Worm (Caenorhabditis elegans) whole organism, young adult: Measurements from ENCODE around the gene cnt-2.
A peak's percentile ranks its signal among the peaks of the same experiment; 100 is the strongest.

Experiments
- B0035.1 ChIP-seq: sonication (generic microtip); optimal IDR thresholded peaks from 2 replicates; lab custom pipeline; 2016; ENCODE audit warnings: missing genetic modification characterization, mild to moderate bottlenecking, missing compliant biosample characterization, missing genotype, missing genetic modification reagents
- F10E7.11 ChIP-seq: sonication (generic microtip); optimal IDR thresholded peaks from 2 replicates; lab custom pipeline; 2017; ENCODE audit warnings: mild to moderate bottlenecking, missing genetic modification characterization, moderate library complexity, missing compliant biosample characterization
- F49E8.2 ChIP-seq: sonication (generic microtip); optimal IDR thresholded peaks from 3 replicates; lab custom pipeline; 2017; ENCODE audit warnings: missing genetic modification characterization, mild to moderate bottlenecking, missing compliant biosample characterization, antibody characterized with exemption, moderate library complexity; ENCODE audit not compliant: insufficient read depth
- F57A8.1 ChIP-seq: fragments of 200-800 bp; sonication (Bioruptor generic); optimal IDR thresholded peaks from 2 replicates; lab custom pipeline; 2018; ENCODE audit warnings: mild to moderate bottlenecking, missing genetic modification characterization, moderate library complexity, missing compliant biosample characterization
- Y53F4B.3 ChIP-seq: fragments of 200-800 bp; sonication (Bioruptor generic); IDR thresholded peaks from 2 replicates; pipeline ENCODE4 v1.3.6; 2022; ENCODE audit warnings: missing genetic modification reagents, missing genetic modification characterization, missing compliant biosample characterization
- ama-1 ChIP-seq, 3 experiments: fragments of 150-350 bp in 1 of 3; sonication (generic microtip) in 2 of 3; optimal IDR thresholded peaks; 2 replicates each; lab custom pipeline; 2014 to 2018; ENCODE audit warnings: missing biosample characterization in 2 of 3, missing genetic modification characterization in 2 of 3, missing genetic modification reagents in 2 of 3
- aptf-2 ChIP-seq: fragments of 200-800 bp; sonication (Bioruptor generic); conservative IDR thresholded peaks from 2 replicates; pipeline ENCODE4 v1.3.6; 2022; ENCODE audit warnings: missing genetic modification reagents, missing genetic modification characterization, missing compliant biosample characterization
- bed-2 ChIP-seq: fragments of 200-800 bp; sonication (Bioruptor generic); IDR thresholded peaks from 2 replicates; pipeline ENCODE4 v1.3.6; 2022; ENCODE audit warnings: missing genetic modification reagents, missing genetic modification characterization, missing compliant biosample characterization
- ceh-100 ChIP-seq: fragments of 200-800 bp; sonication (Bioruptor generic); IDR thresholded peaks from 2 replicates; pipeline ENCODE4 v1.3.6; 2022; ENCODE audit warnings: missing genetic modification reagents, missing genetic modification characterization, missing compliant biosample characterization
- ceh-27 ChIP-seq: fragments of 200-800 bp; sonication (Bioruptor generic); optimal IDR thresholded peaks from 2 replicates; lab custom pipeline; 2018; ENCODE audit warnings: mild to moderate bottlenecking, missing genetic modification characterization, moderate library complexity, missing compliant biosample characterization
- efl-1 ChIP-seq: fragments of 150-350 bp; optimal IDR thresholded peaks from 2 replicates; lab custom pipeline; 2014; ENCODE audit warnings: missing biosample characterization, missing genetic modification reagents, missing genetic modification characterization
- hlh-12 ChIP-seq: sonication (generic microtip); optimal IDR thresholded peaks from 2 replicates; lab custom pipeline; 2016; ENCODE audit warnings: missing genetic modification characterization, missing compliant biosample characterization
- hlh-26 ChIP-seq: fragments of 200-800 bp; sonication (Bioruptor generic); conservative IDR thresholded peaks from 2 replicates; pipeline ENCODE4 v1.3.6; 2022; ENCODE audit warnings: missing genetic modification reagents, missing genetic modification characterization, missing compliant biosample characterization
- hmg-1.2 ChIP-seq: fragments of 200-800 bp; sonication (Bioruptor generic); IDR thresholded peaks from 2 replicates; pipeline ENCODE4 v1.3.6; 2022; ENCODE audit warnings: missing genetic modification reagents, missing genetic modification characterization, missing compliant biosample characterization
- hsf-1 ChIP-seq: fragments of 200-800 bp; sonication (Bioruptor generic); IDR thresholded peaks from 2 replicates; pipeline ENCODE4 v1.3.6; 2022; ENCODE audit warnings: missing genetic modification reagents, missing genetic modification characterization, missing compliant biosample characterization
- lag-1 ChIP-seq: fragments of 200-800 bp; sonication (Bioruptor generic); IDR thresholded peaks from 2 replicates; pipeline ENCODE4 v1.3.6; 2022; ENCODE audit warnings: missing genetic modification reagents, missing genetic modification characterization, missing compliant biosample characterization
- let-607 ChIP-seq, 2 experiments: fragments of 200-800 bp in 1 of 2; sonication (Bioruptor generic) in 1 of 2; sonication (generic microtip) in 1 of 2; optimal IDR thresholded peaks; 2 replicates each; lab custom pipeline; 2016 to 2018; ENCODE audit warnings: mild to moderate bottlenecking in 2 of 2, missing compliant biosample characterization in 2 of 2, missing genetic modification characterization in 2 of 2, moderate library complexity in 2 of 2, missing genotype in 1 of 2
- lin-35 ChIP-seq, 3 experiments: fragments of 150-350 bp in 2 of 3; sonication (generic microtip) in 1 of 3; optimal IDR thresholded peaks; 2 replicates each; lab custom pipeline; 2014 to 2018; ENCODE audit warnings: missing biosample characterization in 3 of 3, missing genetic modification characterization in 3 of 3, missing genetic modification reagents in 3 of 3
- madf-3 ChIP-seq: fragments of 200-800 bp; sonication (Bioruptor generic); IDR thresholded peaks from 2 replicates; pipeline ENCODE4 v1.3.6; 2022; ENCODE audit warnings: missing genetic modification reagents, missing genetic modification characterization, missing compliant biosample characterization
- nfya-2 ChIP-seq: fragments of 200-800 bp; sonication (Bioruptor generic); IDR thresholded peaks from 2 replicates; pipeline ENCODE4 v1.3.6; 2022; ENCODE audit warnings: missing genetic modification reagents, missing genetic modification characterization, missing compliant biosample characterization
- nfyb-1 ChIP-seq: fragments of 200-800 bp; sonication (Bioruptor generic); IDR thresholded peaks from 2 replicates; pipeline ENCODE4 v1.3.6; 2022; ENCODE audit warnings: missing genetic modification reagents, missing genetic modification characterization, missing compliant biosample characterization
- nhr-120 ChIP-seq: fragments of 200-800 bp; sonication (Bioruptor generic); IDR thresholded peaks from 2 replicates; pipeline ENCODE4 v1.3.6; 2022; ENCODE audit warnings: missing genetic modification characterization, missing compliant biosample characterization
- nhr-90 ChIP-seq: sonication (generic microtip); optimal IDR thresholded peaks from 2 replicates; lab custom pipeline; 2016; ENCODE audit warnings: missing genotype, mild to moderate bottlenecking, missing genetic modification characterization, missing compliant biosample characterization
- pbrm-1 ChIP-seq: fragments of 200-800 bp; sonication (Bioruptor generic); IDR thresholded peaks from 2 replicates; pipeline ENCODE4 v1.3.6; 2022; ENCODE audit warnings: missing genetic modification reagents, missing genetic modification characterization, missing compliant biosample characterization
- sea-2 ChIP-seq: fragments of 200-800 bp; sonication (Bioruptor generic); IDR thresholded peaks from 2 replicates; pipeline ENCODE4 v1.3.6; 2022; ENCODE audit warnings: missing genetic modification characterization, missing compliant biosample characterization
- snpc-1.1 ChIP-seq: sonication (generic microtip); optimal IDR thresholded peaks from 2 replicates; lab custom pipeline; 2017; ENCODE audit warnings: missing genetic modification characterization, mild to moderate bottlenecking, missing compliant biosample characterization, antibody characterized with exemption, moderate library complexity, missing genotype, missing genetic modification reagents; ENCODE audit not compliant: insufficient read depth
- snpc-1.3 ChIP-seq: sonication (generic microtip); optimal IDR thresholded peaks from 2 replicates; lab custom pipeline; 2017; ENCODE audit warnings: missing genetic modification characterization, mild to moderate bottlenecking, missing compliant biosample characterization, antibody characterized with exemption, moderate library complexity, missing genotype, missing genetic modification reagents; ENCODE audit not compliant: insufficient read depth
- snpc-3.4 ChIP-seq: sonication (generic microtip); optimal IDR thresholded peaks from 2 replicates; lab custom pipeline; 2017; ENCODE audit warnings: missing genetic modification characterization, mild to moderate bottlenecking, missing compliant biosample characterization, antibody characterized with exemption, moderate library complexity, missing genotype, missing genetic modification reagents
- snpc-4 ChIP-seq, 5 experiments: fragments of 150-350 bp in 1 of 5; sonication (generic microtip) in 4 of 5; optimal IDR thresholded peaks; 2 replicates each; lab custom pipeline; 2014 to 2018; ENCODE audit warnings: missing genetic modification characterization in 5 of 5, missing biosample characterization in 3 of 5, antibody characterized with exemption in 2 of 5, mild to moderate bottlenecking in 2 of 5, missing compliant biosample characterization in 2 of 5, missing genotype in 2 of 5, moderate library complexity in 2 of 5, missing genetic modification reagents in 1 of 5
- sptf-2 ChIP-seq: fragments of 200-800 bp; sonication (Bioruptor generic); optimal IDR thresholded peaks from 2 replicates; lab custom pipeline; 2018; ENCODE audit warnings: mild to moderate bottlenecking, missing genetic modification characterization, missing compliant biosample characterization
- tbx-9 ChIP-seq: sonication (generic microtip); optimal IDR thresholded peaks from 2 replicates; lab custom pipeline; 2016; ENCODE audit warnings: borderline replicate concordance, missing genetic modification characterization, inconsistent platforms, missing compliant biosample characterization
- unc-62 ChIP-seq: fragments of 150-350 bp; optimal IDR thresholded peaks from 2 replicates; lab custom pipeline; 2014; ENCODE audit warnings: missing biosample characterization, missing genetic modification reagents, missing genetic modification characterization
- ztf-6 ChIP-seq: fragments of 200-800 bp; sonication (Bioruptor generic); IDR thresholded peaks from 2 replicates; pipeline ENCODE4 v1.3.6; 2022; ENCODE audit warnings: missing genetic modification reagents, missing genetic modification characterization, missing compliant biosample characterization

Gene cnt-2

DNA sequence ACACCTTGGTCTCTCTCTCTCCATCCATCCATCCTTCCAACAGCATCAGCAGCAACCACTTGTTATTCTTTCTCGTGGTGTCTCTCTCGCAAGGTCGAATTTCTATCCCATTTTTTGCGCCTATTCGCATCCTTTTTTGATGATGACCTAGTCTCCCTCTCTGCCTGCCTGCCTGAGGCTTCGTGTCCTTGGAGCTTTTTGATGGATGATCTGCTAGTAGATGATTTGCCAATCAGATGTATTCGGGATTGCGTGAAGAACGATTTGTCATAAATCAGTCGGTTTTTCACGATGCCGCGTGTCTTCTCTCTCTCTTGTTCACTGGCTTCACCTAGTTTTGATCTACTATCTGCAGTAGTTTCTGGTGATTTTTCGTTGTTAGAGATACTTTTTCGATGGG is 6.5 kb downstream of the cnt-2 start:
- TF ChIP-seq lin-35 (GFP tag; optimal IDR thresholded peaks at IDR 0.05; lab: Kevin White, UChicago) (no peak), hlh-26 (GFP tag; lab: Robert Waterston, UW) (no peak), ceh-100 (GFP tag; lab: Robert Waterston, UW) (no peak), unc-62 (GFP tag; lab: Kevin White, UChicago) (no peak), pbrm-1 (no peak)

DNA sequence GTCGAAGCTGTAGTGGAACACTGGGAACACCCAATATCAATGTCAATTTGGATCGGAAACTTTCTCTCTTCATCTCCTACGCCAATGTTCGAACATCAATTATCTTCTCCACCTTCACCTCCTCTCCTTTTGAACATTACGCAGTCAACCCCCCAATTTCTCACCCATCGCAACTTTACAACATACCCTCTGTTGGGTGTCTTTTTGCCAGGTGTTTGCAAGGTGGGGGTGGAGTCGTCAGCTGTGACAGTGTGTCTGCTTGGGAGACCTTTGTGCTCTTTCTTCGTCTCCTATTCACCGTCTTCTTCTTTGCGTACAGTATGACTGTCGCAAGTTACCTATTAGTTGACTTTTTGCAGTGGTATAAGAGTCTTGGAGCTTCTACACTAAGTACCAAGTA is 11.8 kb downstream of the cnt-2 start:
- no peak for TF ChIP-seq snpc-1.3 (tag; lab: Kevin White, UChicago)
- TF ChIP-seq snpc-1.1 = no peak
- no peak for TF ChIP-seq snpc-4 (GFP tag; optimal IDR thresholded peaks at IDR 0.05; lab: Kevin White, UChicago)
- no peak for TF ChIP-seq snpc-4 (tag; optimal IDR thresholded peaks at IDR 0.05; lab: Kevin White, UChicago)
- TF ChIP-seq nfyb-1 (GFP tag; lab: Robert Waterston, UW) = no peak
- no peak for TF ChIP-seq nhr-120 (GFP tag; lab: Robert Waterston, UW)
- no peak for TF ChIP-seq sptf-2 (GFP tag; lab: Kevin White, UChicago)
- no peak for TF ChIP-seq efl-1
- TF ChIP-seq hlh-12 (tag; lab: Kevin White, UChicago) = no peak
- no peak for TF ChIP-seq bed-2 (GFP tag; lab: Robert Waterston, UW)
- TF ChIP-seq madf-3 (GFP tag; lab: Robert Waterston, UW) = no peak
- no peak for TF ChIP-seq snpc-3.4
- TF ChIP-seq B0035.1 (tag; lab: Kevin White, UChicago) = no peak
- no peak for TF ChIP-seq nfya-2
- TF ChIP-seq F57A8.1 (GFP tag; lab: Kevin White, UChicago) = no peak
- TF ChIP-seq, all 124 proteins: peak for 0

- no peak for TF ChIP-seq hmg-1.2 (GFP tag; lab: Robert Waterston, UW)
- TF ChIP-seq ztf-6 = no peak
- TF ChIP-seq ama-1 (optimal IDR thresholded peaks at IDR 0.05; lab: Kevin White, UChicago) = no peak
- TF ChIP-seq ama-1 (GFP tag; optimal IDR thresholded peaks at IDR 0.05; lab: Kevin White, UChicago) = no peak
- no peak for TF ChIP-seq lag-1
- no peak for TF ChIP-seq let-607 (tag; optimal IDR thresholded peaks at IDR 0.05; lab: Kevin White, UChicago)
- no peak for TF ChIP-seq aptf-2
- TF ChIP-seq Y53F4B.3 (GFP tag; lab: Robert Waterston, UW) = no peak
- TF ChIP-seq F10E7.11 (tag; lab: Kevin White, UChicago) = no peak
Observed at ce11 chrIII:10671894-10672293, 17.1 kb downstream of the cnt-2 start.

DNA sequence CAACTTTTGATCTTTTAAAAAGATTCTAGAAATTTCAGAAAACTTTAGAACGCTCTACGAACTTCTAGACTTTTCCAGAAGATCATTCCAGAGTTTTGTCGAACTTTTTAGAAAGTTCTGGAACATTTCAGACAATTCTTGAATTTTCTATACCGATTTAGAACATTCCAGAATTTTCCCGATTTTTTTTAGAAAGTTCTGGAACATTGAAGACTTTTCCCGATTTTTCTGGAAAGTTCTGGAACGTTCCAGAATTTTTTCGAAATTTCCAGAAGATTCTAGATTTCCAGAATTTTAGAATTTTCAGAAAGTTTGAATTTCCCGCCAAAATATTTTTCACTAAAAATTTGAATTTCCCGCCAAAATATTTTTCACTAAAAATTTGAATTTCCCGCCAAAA is 23.3 kb downstream of the cnt-2 start:
- peak; percentile 94 for TF ChIP-seq hsf-1 (GFP tag; lab: Robert Waterston, UW)

- TF ChIP-seq F49E8.2 = no peak
- no peak for TF ChIP-seq nhr-90 (tag; lab: Kevin White, UChicago)
- TF ChIP-seq sea-2 (GFP tag; lab: Robert Waterston, UW) = no peak
- no peak for TF ChIP-seq ceh-27 (GFP tag; lab: Kevin White, UChicago)
- TF ChIP-seq tbx-9 (tag; lab: Kevin White, UChicago) = no peak
- no peak for TF ChIP-seq efl-1
Observed at ce11 chrIII:10678971-10679370, 24.2 kb downstream of the cnt-2 start, which contains the start of gene Y39A1A.16. Gene Y39A1A.16 (plus strand): TSS chrIII:10679271.
